Worm (Caenorhabditis elegans) whole organism, midembryonic: ENCODE measurements around the gene T06C12.12.
"Not testable (repeated sequence)": the region's sequence is repeated elsewhere in the genome, so short reads cannot be mapped to it uniquely, and the experiment has no call there.

Source experiments
- T22C8.4 ChIP-seq: fragments of 200-800 bp; sonication (Bioruptor generic); IDR thresholded peaks from 2 replicates; pipeline ENCODE4 v1.3.6; 2022; ENCODE audit warnings: missing genetic modification characterization, missing compliant biosample characterization
- cog-1 ChIP-seq: sonication (generic microtip); optimal IDR thresholded peaks from 2 replicates; lab custom pipeline; 2016; ENCODE audit warnings: missing genetic modification characterization, missing compliant biosample characterization
- flt-1 ChIP-seq: fragments of 200-800 bp; sonication (Bioruptor generic); IDR thresholded peaks from 2 replicates; pipeline ENCODE4 v1.3.6; 2022; ENCODE audit warnings: missing genetic modification characterization, missing compliant biosample characterization
- klf-2 ChIP-seq: fragments of 200-800 bp; sonication (Bioruptor generic); conservative IDR thresholded peaks from 2 replicates; pipeline ENCODE4 v1.3.6; 2022; ENCODE audit warnings: missing genetic modification reagents, missing genetic modification characterization, missing compliant biosample characterization
- med-1 ChIP-seq: sonication (generic microtip); optimal IDR thresholded peaks from 2 replicates; lab custom pipeline; 2017; ENCODE audit warnings: missing genetic modification characterization, mild to moderate bottlenecking, missing compliant biosample characterization, antibody characterized with exemption, missing genetic modification reagents; ENCODE audit not compliant: insufficient read depth
- ref-1 ChIP-seq: fragments of 200-800 bp; sonication (Bioruptor generic); conservative IDR thresholded peaks from 2 replicates; pipeline ENCODE4 v1.3.6; 2022; ENCODE audit warnings: missing genetic modification reagents, missing genetic modification characterization, missing compliant biosample characterization
- tab-1 ChIP-seq: fragments of 200-800 bp; sonication (Bioruptor generic); IDR thresholded peaks from 2 replicates; pipeline ENCODE4 v1.3.6; 2022; ENCODE audit warnings: missing genetic modification characterization, missing compliant biosample characterization
- ztf-23 ChIP-seq: fragments of 200-800 bp; sonication (Bioruptor generic); IDR thresholded peaks from 2 replicates; pipeline ENCODE4 v1.3.6; 2022; ENCODE audit warnings: missing genetic modification reagents, missing genetic modification characterization, missing compliant biosample characterization
- ztf-29 ChIP-seq: fragments of 200-800 bp; sonication (Bioruptor generic); IDR thresholded peaks from 2 replicates; pipeline ENCODE4 v1.3.6; 2022; ENCODE audit warnings: missing genetic modification reagents, missing genetic modification characterization, missing compliant biosample characterization

The T06C12.12 gene

DNA sequence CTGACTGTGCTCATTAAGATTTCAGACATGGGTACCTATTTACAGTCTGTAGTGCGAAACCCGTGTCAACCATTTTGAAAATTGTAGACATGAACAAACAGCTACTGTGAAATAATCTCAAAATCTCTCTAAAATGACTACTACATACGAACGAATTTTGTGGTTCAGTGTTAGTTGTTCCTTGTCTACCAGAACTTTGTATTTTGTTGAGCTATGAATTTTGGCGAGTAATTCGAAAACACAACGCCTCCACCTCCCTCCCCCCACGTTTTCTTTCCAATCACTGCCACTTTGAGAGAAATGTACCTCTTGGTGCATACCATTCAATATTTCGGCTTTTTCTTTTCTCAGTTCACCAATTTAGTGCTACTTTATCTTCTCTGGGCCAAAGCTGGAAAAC is 835 bp downstream of the T06C12.12 start, which contains the start of gene T06C12.11:
Gene T06C12.11 (plus strand): TSS at position 301 of the 400 bp plus-strand sequence.
- TF ChIP-seq ztf-29 (GFP tag; lab: Robert Waterston, UW) (no peak), tab-1 (no peak), klf-2 (GFP tag; lab: Robert Waterston, UW) (no peak), cog-1 (no peak), med-1 (no peak), T22C8.4 (no peak), ztf-23 (GFP tag; lab: Robert Waterston, UW) (no peak), flt-1 (GFP tag; lab: Robert Waterston, UW) (no peak), ref-1 (GFP tag; lab: Robert Waterston, UW) (no peak)

DNA sequence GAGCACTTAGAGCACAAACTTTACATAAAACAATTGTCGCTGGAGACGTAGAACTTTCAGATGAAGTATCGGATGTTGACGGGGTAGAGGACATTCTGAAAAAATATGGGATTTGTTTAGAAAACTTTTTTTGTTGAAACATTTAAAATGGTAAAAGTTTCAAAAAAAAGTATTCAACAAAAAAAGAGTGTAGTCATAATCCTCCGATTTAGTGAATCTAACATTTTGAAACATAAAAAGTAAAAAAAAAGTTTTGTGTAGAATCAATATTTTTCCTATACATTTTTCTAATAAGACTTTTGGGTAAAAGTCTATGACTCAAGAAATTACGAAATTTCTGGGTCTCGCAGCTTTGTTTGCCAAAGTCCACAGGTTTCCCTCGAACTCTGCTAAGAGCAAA is 4.8 kb downstream of the T06C12.12 start, which contains the start of gene nhr-213:
Gene nhr-213 (minus strand): TSS at position 101 of the 400 bp plus-strand sequence.
- TF ChIP-seq med-1 (no peak), cog-1 (no peak)

DNA sequence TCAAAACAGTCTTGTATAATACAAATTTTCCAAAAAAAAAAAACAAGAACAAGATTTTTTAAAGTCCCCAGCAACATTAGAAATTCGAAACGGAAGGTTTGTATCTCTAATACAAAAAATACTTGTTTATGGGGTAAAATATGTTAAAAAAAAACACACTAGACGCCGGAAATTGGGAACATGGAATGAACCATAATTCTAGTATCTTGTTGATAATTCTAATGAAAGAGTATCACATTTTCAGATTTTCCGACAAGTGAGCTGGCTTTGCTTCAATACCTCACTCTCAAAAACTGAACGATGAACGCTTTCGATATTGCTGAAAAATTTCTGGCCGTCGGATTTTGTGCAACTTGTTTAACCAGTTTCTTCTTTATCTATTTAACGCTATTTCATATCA is 5.8 kb downstream of the T06C12.12 start, which contains the start of gene str-60:
Gene str-60 (plus strand): TSS at position 301 of the 400 bp plus-strand sequence.
- TF ChIP-seq med-1 (no peak), ztf-23 (GFP tag; lab: Robert Waterston, UW) (no peak), tab-1 (no peak), flt-1 (GFP tag; lab: Robert Waterston, UW) (no peak), klf-2 (GFP tag; lab: Robert Waterston, UW) (no peak), ztf-29 (GFP tag; lab: Robert Waterston, UW) (no peak), cog-1 (no peak), ref-1 (GFP tag; lab: Robert Waterston, UW) (no peak), T22C8.4 (no peak)

DNA sequence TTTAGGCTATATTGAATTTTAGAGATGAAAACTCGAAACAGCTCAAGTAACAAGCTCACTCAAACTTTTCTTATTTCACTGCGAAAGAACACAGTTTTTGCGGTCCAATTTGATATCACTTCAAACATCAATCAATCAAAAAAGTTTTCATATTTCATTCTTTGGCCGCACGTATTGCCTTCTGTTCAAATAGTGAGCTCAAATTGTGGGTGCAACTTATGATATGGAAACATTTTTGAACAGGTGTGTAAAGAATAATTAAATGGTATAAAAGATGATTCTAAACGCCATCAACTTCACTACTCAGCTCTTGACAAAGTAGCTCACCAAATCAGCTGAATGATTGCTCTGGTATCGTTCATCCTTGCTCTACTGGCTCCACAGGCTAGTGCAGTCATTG is 7.8 kb downstream of the T06C12.12 start, which contains the start of gene T06C12.14:
Gene T06C12.14 (plus strand): TSS at position 301 of the 400 bp plus-strand sequence.
- no peak for TF ChIP-seq ztf-23 (GFP tag; lab: Robert Waterston, UW)

DNA sequence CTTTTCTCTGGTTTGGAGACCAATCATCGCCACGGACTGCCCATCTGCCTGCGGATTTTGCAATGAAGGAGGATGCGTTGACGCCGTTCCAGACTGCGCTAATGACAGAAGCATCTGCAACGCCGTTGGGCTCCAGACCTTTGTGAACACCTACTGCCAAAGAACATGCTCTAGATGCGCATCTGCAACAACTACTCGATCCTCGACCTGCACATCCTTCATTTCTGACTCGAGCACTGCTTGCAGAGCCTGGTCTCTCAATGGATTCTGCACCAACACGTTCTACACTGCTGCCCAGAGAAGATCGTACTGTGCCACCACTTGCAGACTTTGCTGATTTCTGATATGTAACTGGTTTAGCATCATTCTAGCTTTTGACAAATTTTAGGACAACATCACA is 8.7 kb downstream of the T06C12.12 start:
- TF ChIP-seq med-1 (no peak), ztf-29 (GFP tag; lab: Robert Waterston, UW) (no peak), ref-1 (GFP tag; lab: Robert Waterston, UW) (no peak), klf-2 (GFP tag; lab: Robert Waterston, UW) (no peak), flt-1 (GFP tag; lab: Robert Waterston, UW) (no peak), T22C8.4 (no peak), tab-1 (no peak), cog-1 (no peak), ztf-23 (GFP tag; lab: Robert Waterston, UW) (no peak)

DNA sequence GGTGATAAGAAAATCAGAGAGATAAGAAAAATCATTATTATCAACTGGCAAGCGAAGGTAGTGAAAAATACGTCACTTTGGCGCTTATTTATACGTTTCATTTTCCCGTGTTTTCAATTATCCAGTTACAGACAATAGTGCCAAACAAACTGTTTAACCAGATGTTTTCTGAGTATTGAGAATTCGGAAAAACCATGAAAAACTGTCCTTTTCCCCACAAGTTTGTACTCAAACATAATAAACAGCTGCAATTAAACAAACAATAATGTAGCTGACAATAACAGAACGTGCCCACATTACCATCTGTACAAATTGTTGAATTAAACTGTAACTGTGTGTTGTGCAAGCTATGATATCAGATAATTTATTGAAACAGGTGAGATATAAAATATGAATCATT is 13.7 kb downstream of the T06C12.12 start, which contains the start of the genes F35E8.1 and F35E8.2:
Gene F35E8.1 (minus strand): TSS at position 101 of the 400 bp plus-strand sequence.
Gene F35E8.2 (plus strand): TSS at position 132 of the 400 bp plus-strand sequence.
- TF ChIP-seq tab-1; T22C8.4; ref-1 (GFP tag; lab: Robert Waterston, UW): not testable (repeated sequence)

DNA sequence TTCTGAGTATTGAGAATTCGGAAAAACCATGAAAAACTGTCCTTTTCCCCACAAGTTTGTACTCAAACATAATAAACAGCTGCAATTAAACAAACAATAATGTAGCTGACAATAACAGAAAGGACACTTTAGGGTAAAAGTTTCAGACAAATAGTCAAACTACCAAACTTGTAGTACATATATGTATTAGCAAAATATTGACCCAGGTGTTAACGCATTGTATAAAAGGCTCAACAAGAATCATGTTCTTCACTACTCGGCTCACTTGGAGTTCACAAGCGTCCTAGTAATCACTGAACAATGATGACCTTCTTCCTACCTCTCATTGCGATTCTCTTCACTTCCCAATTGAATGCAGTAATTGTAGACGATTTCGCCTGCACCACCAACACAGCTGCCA is 20.0 kb downstream of the T06C12.12 start, which contains the start of gene F35E8.6:
Gene F35E8.6 (plus strand): TSS at position 301 of the 400 bp plus-strand sequence.
- TF ChIP-seq ztf-29 (GFP tag; lab: Robert Waterston, UW) (no peak), ref-1 (GFP tag; lab: Robert Waterston, UW) (no peak), tab-1 (no peak), flt-1 (GFP tag; lab: Robert Waterston, UW) (no peak), cog-1 (no peak), T22C8.4 (no peak), klf-2 (GFP tag; lab: Robert Waterston, UW) (no peak), med-1 (no peak), ztf-23 (GFP tag; lab: Robert Waterston, UW) (no peak)

DNA sequence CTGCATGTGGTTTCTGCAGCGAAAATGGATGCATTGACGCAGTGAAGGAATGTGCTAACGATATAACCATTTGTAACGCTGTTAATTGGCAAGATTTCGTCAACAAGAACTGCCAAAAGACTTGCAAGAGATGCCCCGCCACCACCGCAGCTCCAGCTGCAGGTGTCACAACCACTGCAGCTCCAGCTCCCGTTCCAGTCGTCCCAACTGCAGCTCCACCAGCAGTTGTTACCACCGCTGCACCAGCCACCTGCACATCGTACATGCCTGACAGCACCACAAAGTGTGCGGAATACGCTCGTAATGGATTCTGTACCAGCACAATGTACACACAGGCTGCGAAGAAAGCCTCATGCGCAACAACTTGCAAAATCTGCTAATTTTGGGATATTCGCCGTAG is 20.8 kb downstream of the T06C12.12 start:
- TF ChIP-seq T22C8.4: no peak
- no peak for TF ChIP-seq ztf-29 (GFP tag; lab: Robert Waterston, UW)
- TF ChIP-seq med-1: no peak
- TF ChIP-seq cog-1: no peak
- no peak for TF ChIP-seq tab-1
- TF ChIP-seq ref-1 (GFP tag; lab: Robert Waterston, UW): no peak
- no peak for TF ChIP-seq ztf-23 (GFP tag; lab: Robert Waterston, UW)
- TF ChIP-seq klf-2 (GFP tag; lab: Robert Waterston, UW): no peak
- no peak for TF ChIP-seq flt-1 (GFP tag; lab: Robert Waterston, UW)

DNA sequence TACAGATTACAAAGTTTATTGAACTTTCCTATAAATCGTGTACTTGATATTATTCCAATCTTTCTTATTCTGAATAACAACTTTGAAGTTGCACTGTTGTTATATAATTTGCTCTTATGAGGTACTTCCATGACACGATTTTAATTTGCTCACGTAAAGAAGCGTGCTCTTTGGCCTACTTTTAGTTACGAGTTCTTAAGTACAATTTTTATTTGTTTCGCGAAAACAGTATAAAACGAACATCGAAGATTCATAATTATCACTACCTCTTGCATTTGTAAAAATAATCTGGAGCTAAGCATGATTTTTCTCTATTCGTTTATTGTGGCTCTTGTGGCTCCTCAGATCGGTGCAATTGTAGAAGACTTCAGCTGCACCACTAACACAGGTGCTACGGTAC is 21.9 kb downstream of the T06C12.12 start, which contains the start of gene F35E8.7:
Gene F35E8.7 (plus strand): TSS at position 301 of the 400 bp plus-strand sequence.
- TF ChIP-seq cog-1 (no peak), T22C8.4 (no peak), ztf-23 (GFP tag; lab: Robert Waterston, UW) (no peak), flt-1 (GFP tag; lab: Robert Waterston, UW) (no peak), ref-1 (GFP tag; lab: Robert Waterston, UW) (no peak), klf-2 (GFP tag; lab: Robert Waterston, UW) (no peak), med-1 (no peak), ztf-29 (GFP tag; lab: Robert Waterston, UW) (no peak), tab-1 (no peak)

DNA sequence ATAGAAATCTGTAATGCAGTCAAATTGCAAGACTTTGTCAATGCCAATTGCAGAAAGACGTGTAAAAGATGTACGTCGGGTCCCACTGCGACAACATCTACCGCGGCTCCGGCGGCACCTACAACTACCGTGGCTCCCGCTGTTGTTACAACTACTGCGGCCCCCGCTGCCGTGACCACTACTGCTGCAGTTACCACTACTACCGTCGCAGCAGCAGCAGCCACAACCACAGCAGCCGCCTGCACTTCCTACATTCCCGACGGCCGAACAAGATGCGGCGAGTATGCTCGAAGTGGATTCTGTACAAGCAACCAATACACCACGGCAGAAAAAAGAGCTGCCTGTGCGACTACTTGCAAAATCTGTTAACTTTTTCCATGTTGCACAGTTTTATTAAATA is 22.9 kb downstream of the T06C12.12 start:
- TF ChIP-seq klf-2 (GFP tag; lab: Robert Waterston, UW) (no peak), ztf-29 (GFP tag; lab: Robert Waterston, UW) (no peak), med-1 (no peak), T22C8.4 (no peak), cog-1 (no peak), ztf-23 (GFP tag; lab: Robert Waterston, UW) (no peak), flt-1 (GFP tag; lab: Robert Waterston, UW) (no peak), tab-1 (no peak), ref-1 (GFP tag; lab: Robert Waterston, UW) (no peak)

DNA sequence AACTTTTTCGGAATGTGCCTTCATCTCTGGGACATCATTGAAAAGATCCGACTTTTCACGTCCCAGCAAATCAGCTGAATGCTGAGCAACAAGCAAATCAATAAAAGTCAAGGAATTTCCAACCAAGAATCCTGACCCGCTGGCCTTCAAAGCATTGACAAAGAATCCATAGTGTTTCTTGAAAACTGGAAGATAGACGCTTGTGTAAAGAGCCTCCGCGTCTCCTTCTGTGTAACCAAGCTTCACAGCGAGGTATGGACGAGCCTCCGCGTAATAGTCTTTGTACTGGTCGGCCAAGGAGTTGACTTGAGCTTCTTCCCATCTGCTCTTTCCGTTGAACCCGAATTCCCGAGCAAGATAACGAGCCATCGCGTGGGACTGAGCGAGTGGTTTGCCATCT is 23.4 kb downstream of the T06C12.12 start:
- TF ChIP-seq tab-1: no peak
